Fruit fly (Drosophila melanogaster) whole organism, prepupa: Measurements from ENCODE around the gene Dus1.

Experiments
- Blimp-1 ChIP-seq: fragments of 200-800 bp; sonication (Bioruptor generic); optimal IDR thresholded peaks from 3 replicates; lab custom pipeline; 2017; ENCODE audit warnings: missing biosample characterization, missing genetic modification characterization, mild to moderate bottlenecking, moderate library complexity, missing genetic modification reagents
- CG10631 ChIP-seq: fragments of 200-800 bp; sonication (Bioruptor generic); optimal IDR thresholded peaks from 2 replicates; lab custom pipeline; 2016; ENCODE audit warnings: missing biosample characterization, missing genetic modification characterization
- CG10669 ChIP-seq: fragments of 200-800 bp; sonication (Bioruptor generic); optimal IDR thresholded peaks from 3 replicates; lab custom pipeline; 2018; ENCODE audit warnings: missing biosample characterization, mild to moderate bottlenecking, missing genetic modification characterization, moderate library complexity
- CG11902 ChIP-seq: fragments of 200-800 bp; sonication (Bioruptor generic); optimal IDR thresholded peaks from 3 replicates; lab custom pipeline; 2016; ENCODE audit warnings: missing biosample characterization, missing genetic modification characterization
- CG15336 ChIP-seq: fragments of 200-800 bp; sonication (Bioruptor generic); IDR thresholded peaks from 2 replicates; pipeline ENCODE4 v1.3.6; 2022; ENCODE audit warnings: missing biosample characterization, missing genetic modification characterization
- CG1621 ChIP-seq: fragments of 200-800 bp; sonication (Bioruptor generic); optimal IDR thresholded peaks from 3 replicates; lab custom pipeline; 2018; ENCODE audit warnings: missing biosample characterization, mild to moderate bottlenecking, missing genetic modification characterization
- CG16779 ChIP-seq: fragments of 200-800 bp; sonication (Bioruptor generic); optimal IDR thresholded peaks from 3 replicates; lab custom pipeline; 2017; ENCODE audit warnings: missing biosample characterization, mild to moderate bottlenecking, missing genetic modification characterization
- CG3032 ChIP-seq: fragments of 200-800 bp; optimal IDR thresholded peaks from 2 replicates; lab custom pipeline; 2019; ENCODE audit warnings: missing biosample characterization, mild to moderate bottlenecking, missing genetic modification characterization, moderate library complexity
- CG31627 ChIP-seq: fragments of 200-800 bp; sonication (Bioruptor generic); optimal IDR thresholded peaks from 3 replicates; lab custom pipeline; 2016; ENCODE audit warnings: missing biosample characterization, missing genetic modification characterization
- CG4318 ChIP-seq: fragments of 200-800 bp; sonication (Bioruptor generic); optimal IDR thresholded peaks from 3 replicates; lab custom pipeline; 2017; ENCODE audit warnings: missing biosample characterization, mild to moderate bottlenecking, missing genetic modification characterization
- CG6276 ChIP-seq: fragments of 200-800 bp; sonication (Bioruptor generic); optimal IDR thresholded peaks from 2 replicates; lab custom pipeline; 2017; ENCODE audit warnings: missing biosample characterization, mild to moderate bottlenecking, missing genetic modification characterization
- CG6792 ChIP-seq: fragments of 200-800 bp; sonication (Bioruptor generic); optimal IDR thresholded peaks from 3 replicates; lab custom pipeline; 2016; ENCODE audit warnings: missing biosample characterization, missing genetic modification characterization
- CG6808 ChIP-seq: fragments of 200-800 bp; sonication (Bioruptor generic); optimal IDR thresholded peaks from 3 replicates; lab custom pipeline; 2017; ENCODE audit warnings: missing biosample characterization, missing genetic modification characterization, mild to moderate bottlenecking, moderate library complexity, missing genetic modification reagents
- CG6854 ChIP-seq: fragments of 200-800 bp; sonication (Bioruptor generic); optimal IDR thresholded peaks from 2 replicates; lab custom pipeline; 2017; ENCODE audit warnings: missing biosample characterization, mild to moderate bottlenecking, missing genetic modification characterization
- CG7368 ChIP-seq: fragments of 200-800 bp; sonication (Bioruptor generic); optimal IDR thresholded peaks from 3 replicates; lab custom pipeline; 2016; ENCODE audit warnings: missing biosample characterization, missing genetic modification characterization
- CG9139 ChIP-seq: fragments of 200-800 bp; sonication (Bioruptor generic); optimal IDR thresholded peaks from 3 replicates; lab custom pipeline; 2017; ENCODE audit warnings: missing biosample characterization, mild to moderate bottlenecking, missing genetic modification characterization
- Eip93F ChIP-seq: fragments of 200-800 bp; sonication (Bioruptor generic); optimal IDR thresholded peaks from 2 replicates; lab custom pipeline; 2016; ENCODE audit warnings: missing biosample characterization, mild to moderate bottlenecking, missing genetic modification characterization
- Ets21C ChIP-seq: fragments of 200-800 bp; sonication (Bioruptor generic); optimal IDR thresholded peaks from 3 replicates; lab custom pipeline; 2016; ENCODE audit warnings: missing biosample characterization, missing genetic modification characterization
- Ets96B ChIP-seq: fragments of 200-800 bp; optimal IDR thresholded peaks from 2 replicates; lab custom pipeline; 2019; ENCODE audit warnings: missing biosample characterization, mild to moderate bottlenecking, missing genetic modification characterization, moderate library complexity
- Hr38 ChIP-seq: sonication (Bioruptor generic); optimal IDR thresholded peaks from 2 replicates; lab custom pipeline; 2016; ENCODE audit warnings: missing biosample characterization, missing genetic modification characterization
- Hr4 ChIP-seq: fragments of 200-800 bp; sonication (Bioruptor generic); optimal IDR thresholded peaks from 3 replicates; lab custom pipeline; 2016; ENCODE audit warnings: missing biosample characterization, missing genetic modification characterization
- OdsH ChIP-seq: fragments of 200-800 bp; sonication (Bioruptor generic); optimal IDR thresholded peaks from 3 replicates; lab custom pipeline; 2016; ENCODE audit warnings: missing biosample characterization, missing genetic modification characterization
- Smox ChIP-seq: fragments of 200-800 bp; sonication (Bioruptor generic); optimal IDR thresholded peaks from 3 replicates; lab custom pipeline; 2016; ENCODE audit warnings: missing biosample characterization, missing genetic modification characterization
- Sox102F ChIP-seq: fragments of 200-800 bp; sonication (Bioruptor generic); optimal IDR thresholded peaks from 2 replicates; lab custom pipeline; 2016; ENCODE audit warnings: missing biosample characterization, mild to moderate bottlenecking, missing genetic modification characterization
- Sox15 ChIP-seq: fragments of 200-800 bp; sonication (Bioruptor generic); optimal IDR thresholded peaks from 3 replicates; lab custom pipeline; 2016; ENCODE audit warnings: missing biosample characterization, missing genetic modification characterization
- achi ChIP-seq: fragments of 200-800 bp; sonication (Bioruptor generic); optimal IDR thresholded peaks from 3 replicates; lab custom pipeline; 2016; ENCODE audit warnings: missing biosample characterization, missing genetic modification characterization
- acj6 ChIP-seq: fragments of 200-800 bp; sonication (Bioruptor generic); optimal IDR thresholded peaks from 3 replicates; lab custom pipeline; 2016; ENCODE audit warnings: missing biosample characterization, missing genetic modification characterization
- cyc ChIP-seq: fragments of 200-800 bp; sonication (Bioruptor generic); optimal IDR thresholded peaks from 3 replicates; lab custom pipeline; 2016; ENCODE audit warnings: missing biosample characterization, missing genetic modification characterization
- dac ChIP-seq: fragments of 200-800 bp; sonication (Bioruptor generic); optimal IDR thresholded peaks from 2 replicates; lab custom pipeline; 2017; ENCODE audit warnings: missing biosample characterization, mild to moderate bottlenecking, missing genetic modification characterization
- dsx ChIP-seq: fragments of 200-800 bp; optimal IDR thresholded peaks from 3 replicates; lab custom pipeline; 2019; ENCODE audit warnings: missing biosample characterization, mild to moderate bottlenecking, missing genetic modification characterization, moderate library complexity; ENCODE audit not compliant: poor library complexity, severe bottlenecking
- esn ChIP-seq: fragments of 200-800 bp; sonication (Bioruptor generic); optimal IDR thresholded peaks from 2 replicates; lab custom pipeline; 2016; ENCODE audit warnings: missing biosample characterization, mild to moderate bottlenecking, missing genetic modification characterization, moderate library complexity
- fd85E ChIP-seq: fragments of 200-800 bp; sonication (Bioruptor generic); optimal IDR thresholded peaks from 3 replicates; lab custom pipeline; 2016; ENCODE audit warnings: missing biosample characterization, missing genetic modification characterization
- fkh ChIP-seq: fragments of 200-800 bp; sonication (Bioruptor generic); optimal IDR thresholded peaks from 3 replicates; lab custom pipeline; 2017; ENCODE audit warnings: missing biosample characterization, mild to moderate bottlenecking, missing genetic modification characterization, moderate library complexity
- lz ChIP-seq: fragments of 200-800 bp; sonication (Bioruptor generic); optimal IDR thresholded peaks from 3 replicates; lab custom pipeline; 2016; ENCODE audit warnings: missing biosample characterization, missing genetic modification characterization
- net ChIP-seq: fragments of 200-800 bp; sonication (Bioruptor generic); optimal IDR thresholded peaks from 3 replicates; lab custom pipeline; 2016; ENCODE audit warnings: missing biosample characterization, missing genetic modification characterization
- topi ChIP-seq: fragments of 200-800 bp; sonication (Bioruptor generic); optimal IDR thresholded peaks from 3 replicates; lab custom pipeline; 2016; ENCODE audit warnings: missing biosample characterization, missing genetic modification characterization
- vri ChIP-seq: fragments of 200-800 bp; sonication (Bioruptor generic); optimal IDR thresholded peaks from 3 replicates; lab custom pipeline; 2016; ENCODE audit warnings: missing biosample characterization, mild to moderate bottlenecking, missing genetic modification characterization

Dus1 gene

dm6 chr2L:283071-283482 lies 11.5 kb upstream of the Dus1 start, which contains the start of gene CG11601 (continued):
- TF ChIP-seq CG7368 (GFP tag; lab: Kevin White, UChicago) = no peak
- TF ChIP-seq Sox15 (GFP tag; lab: Kevin White, UChicago) = no peak
- peak; percentile 71 for TF ChIP-seq Blimp-1
- no peak for TF ChIP-seq Ets21C (GFP tag; lab: Kevin White, UChicago)
- TF ChIP-seq CG31627 (GFP tag; lab: Kevin White, UChicago) = peak; percentile 28
- no peak for TF ChIP-seq CG11902 (GFP tag; lab: Kevin White, UChicago)
- TF ChIP-seq Eip93F (GFP tag; lab: Kevin White, UChicago) = no peak
- TF ChIP-seq CG1621 = peak; percentile 35
- no peak for TF ChIP-seq Sox102F (GFP tag; lab: Kevin White, UChicago)
- TF ChIP-seq net (GFP tag; lab: Kevin White, UChicago) = no peak
- peak; percentile 61 for TF ChIP-seq CG6854
- no peak for TF ChIP-seq CG15336
- peak; percentile 43 for TF ChIP-seq CG9139
- TF ChIP-seq achi (GFP tag; lab: Kevin White, UChicago) = no peak
- TF ChIP-seq CG16779 (tag; lab: Kevin White, UChicago) = no peak
- TF ChIP-seq fd85E = no peak
- no peak for TF ChIP-seq CG6276 (GFP tag; lab: Kevin White, UChicago)
- no peak for TF ChIP-seq vri (GFP tag; lab: Kevin White, UChicago)
- no peak for TF ChIP-seq OdsH (GFP tag; lab: Kevin White, UChicago)
- TF ChIP-seq CG10669 (GFP tag; lab: Kevin White, UChicago) = no peak
- no peak for TF ChIP-seq CG10631 (GFP tag; lab: Kevin White, UChicago)
- no peak for TF ChIP-seq CG4318 (GFP tag; lab: Kevin White, UChicago)
- peak; percentile 37 for TF ChIP-seq topi (GFP tag; lab: Kevin White, UChicago)

dm6 chr2L:278134-278533 lies 6.6 kb upstream of the Dus1 start, which contains the start of gene CG17078:
TSS of gene CG17078 (minus strand) at chr2L:278234.
- no peak for TF ChIP-seq fd85E
- TF ChIP-seq Hr4 (GFP tag; lab: Kevin White, UChicago) = no peak
- TF ChIP-seq CG6792 = no peak
- no peak for TF ChIP-seq acj6
- TF ChIP-seq dac = no peak

- peak; percentile 47 for TF ChIP-seq CG31627 (GFP tag; lab: Kevin White, UChicago)
- peak; percentile 95 for TF ChIP-seq fkh (GFP tag; lab: Kevin White, UChicago)
- no peak for TF ChIP-seq CG6808
- TF ChIP-seq esn (GFP tag; lab: Kevin White, UChicago) = peak; percentile 35
- no peak for TF ChIP-seq Sox102F (GFP tag; lab: Kevin White, UChicago)
- TF ChIP-seq Smox = no peak
- peak; percentile 10 for TF ChIP-seq lz (GFP tag; lab: Kevin White, UChicago)
- peak; percentile 22 for TF ChIP-seq cyc (GFP tag; lab: Kevin White, UChicago)
Observed at dm6 chr2L:277122-277671, 5.7 kb upstream of the Dus1 start, which contains the start of gene smo. TSS of gene smo (plus strand) at chr2L:277582.

dm6 chr2L:273603-274002 lies 2.1 kb upstream of the Dus1 start, which contains the start of the genes mbm and CG11555:
TSS of gene mbm (minus strand) at chr2L:273715.
TSS of gene CG11555 (plus strand) at chr2L:273836.
- TF ChIP-seq Ets96B (peak; percentile 39), CG3032 (peak; percentile 26), dsx (peak; percentile 5), esn (GFP tag; lab: Kevin White, UChicago) (peak; percentile 19), Hr38 (GFP tag; lab: Kevin White, UChicago) (no peak)
- TF ChIP-seq, all 60 proteins: peak for 4
